Worm (Caenorhabditis elegans) whole organism, midembryonic: ENCODE measurements around the gene fut-1.
A peak's percentile ranks its signal among the peaks of the same experiment; 100 is the strongest.

Source experiments
- T22C8.4 ChIP-seq: fragments of 200-800 bp; sonication (Bioruptor generic); IDR thresholded peaks from 2 replicates; pipeline ENCODE4 v1.3.6; 2022; ENCODE audit warnings: missing genetic modification characterization, missing compliant biosample characterization
- cog-1 ChIP-seq: sonication (generic microtip); optimal IDR thresholded peaks from 2 replicates; lab custom pipeline; 2016; ENCODE audit warnings: missing genetic modification characterization, missing compliant biosample characterization
- flt-1 ChIP-seq: fragments of 200-800 bp; sonication (Bioruptor generic); IDR thresholded peaks from 2 replicates; pipeline ENCODE4 v1.3.6; 2022; ENCODE audit warnings: missing genetic modification characterization, missing compliant biosample characterization
- klf-2 ChIP-seq: fragments of 200-800 bp; sonication (Bioruptor generic); conservative IDR thresholded peaks from 2 replicates; pipeline ENCODE4 v1.3.6; 2022; ENCODE audit warnings: missing genetic modification reagents, missing genetic modification characterization, missing compliant biosample characterization
- med-1 ChIP-seq: sonication (generic microtip); optimal IDR thresholded peaks from 2 replicates; lab custom pipeline; 2017; ENCODE audit warnings: missing genetic modification characterization, mild to moderate bottlenecking, missing compliant biosample characterization, antibody characterized with exemption, missing genetic modification reagents; ENCODE audit not compliant: insufficient read depth
- ref-1 ChIP-seq: fragments of 200-800 bp; sonication (Bioruptor generic); conservative IDR thresholded peaks from 2 replicates; pipeline ENCODE4 v1.3.6; 2022; ENCODE audit warnings: missing genetic modification reagents, missing genetic modification characterization, missing compliant biosample characterization
- tab-1 ChIP-seq: fragments of 200-800 bp; sonication (Bioruptor generic); IDR thresholded peaks from 2 replicates; pipeline ENCODE4 v1.3.6; 2022; ENCODE audit warnings: missing genetic modification characterization, missing compliant biosample characterization
- ztf-23 ChIP-seq: fragments of 200-800 bp; sonication (Bioruptor generic); IDR thresholded peaks from 2 replicates; pipeline ENCODE4 v1.3.6; 2022; ENCODE audit warnings: missing genetic modification reagents, missing genetic modification characterization, missing compliant biosample characterization
- ztf-29 ChIP-seq: fragments of 200-800 bp; sonication (Bioruptor generic); IDR thresholded peaks from 2 replicates; pipeline ENCODE4 v1.3.6; 2022; ENCODE audit warnings: missing genetic modification reagents, missing genetic modification characterization, missing compliant biosample characterization

The fut-1 gene

DNA sequence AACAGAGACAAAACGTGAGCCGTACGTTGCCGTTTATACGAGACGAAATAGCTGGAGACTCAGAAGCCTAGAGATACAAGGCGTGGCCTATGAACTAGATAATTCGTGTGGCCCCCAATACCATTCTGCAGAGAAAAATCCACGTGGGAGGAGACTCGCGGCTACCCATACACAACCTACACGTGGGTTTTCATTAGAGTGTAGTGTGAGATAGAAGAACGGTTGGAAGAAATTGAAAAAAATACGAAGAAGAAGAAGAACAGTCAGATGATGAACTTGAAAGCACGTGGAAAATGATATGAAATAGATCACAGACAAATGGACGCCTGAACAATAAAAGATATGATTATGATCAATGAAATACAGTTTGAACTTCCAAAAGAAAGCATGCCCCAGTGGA, 5.7 kb upstream of the fut-1 start:
- no peak for TF ChIP-seq ztf-23 (GFP tag; lab: Robert Waterston, UW)
- no peak for TF ChIP-seq tab-1 (GFP tag; lab: Robert Waterston, UW)

DNA sequence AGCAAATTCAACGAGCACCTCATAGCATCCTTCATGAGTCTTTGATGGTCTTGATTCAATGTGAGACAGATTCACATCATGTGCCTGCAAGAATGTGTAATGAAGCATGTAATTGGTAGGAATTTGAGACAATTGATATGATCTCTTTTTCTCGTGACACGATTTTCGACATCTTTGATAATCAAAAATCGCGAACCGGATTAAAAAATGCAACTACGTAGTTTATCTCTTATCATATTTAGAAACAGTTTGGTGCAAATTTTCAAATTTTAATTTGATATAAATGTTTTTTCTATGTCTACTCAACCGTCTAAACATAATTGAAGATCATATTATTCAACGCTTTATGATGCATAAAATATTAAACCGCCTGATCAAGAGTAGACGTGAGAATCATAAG, 4.9 kb upstream of the fut-1 start:
- TF ChIP-seq tab-1 (GFP tag; lab: Robert Waterston, UW), result no peak
- TF ChIP-seq klf-2, result no peak
- TF ChIP-seq ref-1, result no peak

DNA sequence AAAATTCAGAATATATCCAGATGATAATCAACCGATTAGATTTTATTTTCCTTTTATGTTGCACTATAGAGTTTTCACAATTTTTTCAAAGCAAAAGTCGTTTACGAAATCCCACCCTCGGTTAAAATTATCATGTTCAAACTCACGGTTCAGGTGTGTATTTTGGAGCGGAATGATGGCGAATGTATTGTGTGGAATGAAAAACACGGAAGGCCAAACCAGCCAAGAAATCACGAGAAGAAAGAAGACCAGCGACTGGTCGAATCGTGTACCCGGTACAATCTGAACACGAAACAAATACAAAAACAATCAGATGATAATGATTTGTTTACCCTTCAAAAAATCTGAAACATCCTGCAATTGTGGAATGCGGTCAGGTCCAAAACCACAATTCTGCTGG, 4.0 kb upstream of the fut-1 start:
- TF ChIP-seq T22C8.4 (no peak), tab-1 (GFP tag; lab: Robert Waterston, UW) (no peak), ztf-29 (GFP tag; lab: Robert Waterston, UW) (no peak), ref-1 (no peak), klf-2 (no peak), cog-1 (tag; lab: Kevin White, UChicago) (no peak), flt-1 (no peak), med-1 (GFP tag; lab: Kevin White, UChicago) (no peak), ztf-23 (GFP tag; lab: Robert Waterston, UW) (no peak)

DNA sequence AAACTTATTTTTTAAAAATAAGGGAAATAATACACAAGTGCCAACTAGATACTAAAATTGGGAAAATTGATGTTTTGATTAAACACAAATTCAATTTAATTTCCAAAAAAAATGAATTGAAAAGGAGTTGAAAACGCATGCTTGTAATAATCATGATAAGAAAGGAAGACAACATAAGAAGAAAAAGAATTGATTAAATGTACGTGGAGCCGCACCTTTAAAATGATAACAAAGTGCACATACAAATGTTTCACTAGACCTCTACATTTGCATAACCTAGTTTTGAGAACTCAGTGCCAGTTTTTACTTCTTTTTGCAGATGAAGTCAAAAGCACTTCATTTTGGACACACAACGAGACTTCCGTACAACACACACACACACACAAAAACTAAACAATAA, 2.3 kb upstream of the fut-1 start:
- no peak for TF ChIP-seq ztf-29 (GFP tag; lab: Robert Waterston, UW)
- TF ChIP-seq ref-1, result no peak
- no peak for TF ChIP-seq klf-2
- no peak for TF ChIP-seq med-1 (GFP tag; lab: Kevin White, UChicago)
- no peak for TF ChIP-seq ztf-23 (GFP tag; lab: Robert Waterston, UW)

DNA sequence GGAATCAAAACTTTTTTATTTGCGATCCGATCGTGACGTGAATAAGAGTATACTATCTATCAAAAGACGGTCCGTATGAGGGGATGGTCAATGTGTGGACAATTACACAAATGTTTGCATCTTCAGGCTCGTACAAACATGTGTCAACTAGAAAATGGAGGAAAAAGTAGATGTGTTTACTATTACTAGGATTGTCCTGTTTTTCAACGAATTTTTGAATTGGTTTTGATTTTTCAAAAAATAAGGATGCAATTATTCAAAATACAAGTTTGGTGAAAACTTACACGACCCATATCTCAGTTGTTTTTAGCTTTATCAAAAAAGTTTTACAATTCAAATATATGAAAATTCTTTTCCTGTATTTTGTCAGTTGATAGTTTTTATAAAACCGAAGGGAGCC, 4.1 kb downstream of the fut-1 start, which contains the start of gene K08F8.7:
TSS of gene K08F8.7 (minus strand) at position 101 of the 400 bp plus-strand sequence.
- TF ChIP-seq ztf-29 (GFP tag; lab: Robert Waterston, UW) (no peak), klf-2 (no peak), med-1 (GFP tag; lab: Kevin White, UChicago) (no peak), flt-1 (no peak), T22C8.4 (no peak), cog-1 (tag; lab: Kevin White, UChicago) (no peak)

DNA sequence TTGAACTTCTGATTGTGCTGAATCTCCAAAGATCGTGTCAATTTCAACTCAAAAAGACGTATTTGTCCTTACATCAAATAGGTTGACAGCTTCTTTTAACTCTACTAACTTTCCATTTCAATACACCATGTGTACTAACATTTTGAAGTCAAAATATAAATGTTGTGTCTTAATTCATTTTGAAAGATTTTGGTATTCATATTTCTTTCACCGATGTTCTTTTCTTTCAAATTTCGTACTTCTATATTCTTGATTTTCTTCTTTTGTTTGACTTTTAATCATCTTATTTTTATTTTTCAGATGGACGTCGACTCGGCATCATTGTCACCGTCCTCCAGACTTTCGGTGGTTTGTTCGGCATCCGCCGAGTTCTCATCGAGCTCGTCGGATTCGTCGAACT, 7.7 kb downstream of the fut-1 start, which contains the start of gene atf-2:
TSS of gene atf-2 (plus strand) at position 301 of the 400 bp plus-strand sequence.
- no peak for TF ChIP-seq med-1 (GFP tag; lab: Kevin White, UChicago)
- TF ChIP-seq cog-1 (tag; lab: Kevin White, UChicago), result no peak
- no peak for TF ChIP-seq ref-1
- no peak for TF ChIP-seq tab-1 (GFP tag; lab: Robert Waterston, UW)
- no peak for TF ChIP-seq klf-2
- no peak for TF ChIP-seq flt-1
- no peak for TF ChIP-seq ztf-23 (GFP tag; lab: Robert Waterston, UW)
- TF ChIP-seq T22C8.4, result no peak
- TF ChIP-seq ztf-29 (GFP tag; lab: Robert Waterston, UW), result no peak

DNA sequence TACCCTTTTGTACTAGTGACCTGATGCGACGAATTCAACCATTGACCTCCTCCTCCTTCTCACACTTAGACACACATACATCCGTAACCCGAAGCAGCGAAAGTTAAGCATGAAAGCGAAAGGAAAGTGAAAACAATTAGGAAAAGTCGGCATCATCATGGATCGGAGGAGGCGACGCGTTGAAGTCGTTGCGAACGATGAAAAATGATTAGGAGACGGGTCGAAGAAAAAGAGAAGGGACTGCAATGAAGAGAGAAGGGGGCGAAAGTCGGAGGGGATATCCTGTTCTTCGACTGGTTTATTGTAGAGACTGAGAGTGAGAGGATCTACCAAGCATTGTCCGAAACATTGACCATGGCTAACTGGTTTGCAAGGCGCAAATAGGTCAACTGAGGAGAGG, 8.4 kb downstream of the fut-1 start:
- no peak for TF ChIP-seq klf-2
- TF ChIP-seq ztf-23 (GFP tag; lab: Robert Waterston, UW), result 0 out of 2 replicates have a peak, but pooled peaks have one; percentile 18
- no peak for TF ChIP-seq ref-1

DNA sequence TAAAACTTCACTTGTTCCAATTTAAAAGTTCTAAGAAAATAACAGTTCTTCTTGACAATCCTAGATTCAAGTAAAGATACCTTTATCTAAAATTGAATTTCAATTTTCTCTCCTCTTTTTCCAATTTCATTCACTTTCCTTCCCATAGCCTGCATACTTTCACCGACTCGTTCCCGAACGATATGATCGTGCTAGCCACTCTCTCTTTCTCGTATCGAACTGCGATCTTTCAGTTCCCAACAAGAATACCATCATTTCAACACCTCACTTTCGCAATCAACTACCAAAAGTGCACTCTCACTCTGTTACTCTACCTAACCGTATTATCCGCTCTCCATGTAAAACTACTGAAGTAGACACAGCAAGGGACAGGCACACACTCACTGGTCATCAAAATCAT, 9.3 kb downstream of the fut-1 start:
- TF ChIP-seq med-1 (GFP tag; lab: Kevin White, UChicago) (no peak), klf-2 (no peak), ref-1 (no peak), cog-1 (tag; lab: Kevin White, UChicago) (no peak), flt-1 (no peak), T22C8.4 (no peak), ztf-29 (GFP tag; lab: Robert Waterston, UW) (no peak), tab-1 (GFP tag; lab: Robert Waterston, UW) (no peak), ztf-23 (GFP tag; lab: Robert Waterston, UW) (no peak)

DNA sequence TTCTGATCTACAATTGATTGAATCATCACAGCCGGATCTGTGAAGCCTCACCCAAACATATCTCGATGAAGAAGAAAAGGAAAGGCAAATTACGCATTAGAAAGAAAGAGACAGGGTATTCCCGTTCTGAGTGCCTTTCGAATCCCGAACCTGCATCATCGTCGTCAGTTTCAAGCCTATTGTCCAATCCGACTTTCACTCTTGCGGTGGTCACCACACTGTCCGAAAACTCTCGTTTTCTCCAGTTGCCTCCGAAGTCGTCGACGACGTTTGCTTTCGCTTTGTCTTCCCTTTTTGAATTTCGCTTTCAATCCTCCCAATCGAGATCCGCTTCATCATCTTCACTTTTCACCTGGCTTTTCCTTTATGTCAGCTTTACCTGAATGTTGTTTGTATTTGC, 10.3 kb downstream of the fut-1 start:
- no peak for TF ChIP-seq flt-1
- TF ChIP-seq T22C8.4, result no peak
- TF ChIP-seq med-1 (GFP tag; lab: Kevin White, UChicago), result no peak
- no peak for TF ChIP-seq ref-1
- no peak for TF ChIP-seq cog-1 (tag; lab: Kevin White, UChicago)
- TF ChIP-seq tab-1 (GFP tag; lab: Robert Waterston, UW), result no peak
- TF ChIP-seq ztf-29 (GFP tag; lab: Robert Waterston, UW), result no peak
- TF ChIP-seq klf-2, result no peak
- TF ChIP-seq ztf-23 (GFP tag; lab: Robert Waterston, UW), result no peak

DNA sequence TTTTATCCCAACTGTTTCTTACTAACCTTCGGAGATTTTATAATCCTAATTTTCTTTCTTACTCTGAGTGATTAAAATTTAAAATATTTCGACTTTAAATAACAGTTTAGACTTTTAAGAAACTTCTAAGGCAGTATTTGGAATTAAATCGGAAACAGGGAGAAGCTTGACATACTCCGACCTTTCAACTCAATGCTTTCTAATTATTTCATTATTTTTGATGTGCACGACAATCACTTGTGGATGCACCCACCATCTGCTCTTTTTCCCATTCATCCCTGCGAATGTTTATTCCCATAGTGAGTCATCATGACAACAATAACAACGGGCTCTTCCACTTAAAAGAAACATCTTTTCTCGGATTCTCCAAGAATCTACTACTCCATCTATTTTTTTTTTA, 10.8 kb downstream of the fut-1 start:
- TF ChIP-seq ztf-29 (GFP tag; lab: Robert Waterston, UW) (no peak), cog-1 (tag; lab: Kevin White, UChicago) (no peak)

DNA sequence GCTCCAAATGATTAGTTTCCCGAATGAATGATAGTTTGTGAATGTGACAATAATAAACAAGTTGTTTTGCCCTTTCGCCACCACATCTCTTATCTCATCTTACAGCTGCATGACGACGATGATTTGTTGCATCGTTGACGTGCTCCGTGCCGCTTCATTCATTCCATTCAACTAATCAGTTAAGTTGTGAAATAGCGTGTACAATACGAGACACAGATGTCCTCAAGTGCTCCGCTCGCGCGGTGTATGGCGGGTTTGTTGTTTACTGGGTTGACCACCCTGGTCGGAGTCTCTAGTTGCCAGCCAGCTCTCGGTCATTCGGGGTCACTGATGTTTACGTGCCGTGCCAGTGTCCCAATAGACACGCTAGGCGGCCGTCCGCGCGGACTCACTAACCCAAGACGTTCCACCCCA, 11.4 kb downstream of the fut-1 start:
- TF ChIP-seq ref-1 (peak; percentile 55; the same call in 1 of the 2 replicates), med-1 (GFP tag; lab: Kevin White, UChicago) (no peak), flt-1 (0 out of 2 replicates have a peak, but pooled peaks have one; percentile 46), cog-1 (tag; lab: Kevin White, UChicago) (peak; percentile 79)
